Worm (Caenorhabditis elegans): Measurements from ENCODE around the gene fbxb-72.

Gene fbxb-72

ce11 chrV:725807-726572 lies 2.2 kb upstream of the fbxb-72 start:
- peak; percentile 1 for TF ChIP-seq aly-2 (tag; optimal IDR thresholded peaks at IDR 0.05)
- TF ChIP-seq ceh-88 (GFP tag; IDR thresholded peaks at IDR 0.05) = no peak
- no peak for TF ChIP-seq nhr-90 (tag; optimal IDR thresholded peaks at IDR 0.05; ENCODE audit: poor library complexity)
- TF ChIP-seq elt-3 (tag; optimal IDR thresholded peaks at IDR 0.05) = peak in 1 of 6 experiments; percentile 38
- no peak for TF ChIP-seq mab-9 (GFP tag; IDR thresholded peaks at IDR 0.05)
- no peak for TF ChIP-seq sup-37 (GFP tag; optimal IDR thresholded peaks at IDR 0.05)
- TF ChIP-seq jun-1 (tag; optimal IDR thresholded peaks at IDR 0.05) = no peak
- no peak for TF ChIP-seq ztf-11 (tag; optimal IDR thresholded peaks at IDR 0.05)
- no peak for TF ChIP-seq alr-1 (tag; optimal IDR thresholded peaks at IDR 0.05; ENCODE audit: borderline replicate concordance)
- TF ChIP-seq nhr-11 (tag; optimal IDR thresholded peaks at IDR 0.05) = no peak
- TF ChIP-seq unc-98 (GFP tag; IDR thresholded peaks at IDR 0.05) = no peak
- peak in 1 of 2 experiments; percentile 58 for TF ChIP-seq lin-35 (GFP tag; optimal IDR thresholded peaks at IDR 0.05)
- no peak for TF ChIP-seq tbx-2 (tag; optimal IDR thresholded peaks at IDR 0.05)
- TF ChIP-seq ceh-90 (tag; optimal IDR thresholded peaks at IDR 0.05) = no peak
- peak; percentile 7 for TF ChIP-seq lir-3 (tag; optimal IDR thresholded peaks at IDR 0.05; ENCODE audit: poor library complexity)
- no peak for TF ChIP-seq fkh-4 (tag; optimal IDR thresholded peaks at IDR 0.05; ENCODE audit: borderline replicate concordance)
- no peak for TF ChIP-seq nhr-12 (tag; optimal IDR thresholded peaks at IDR 0.05)
- no peak for TF ChIP-seq ceh-8 (GFP tag; optimal IDR thresholded peaks at IDR 0.05)
- no peak for TF ChIP-seq unc-130 (tag; optimal IDR thresholded peaks at IDR 0.05)
- no peak for TF ChIP-seq grh-1 (GFP tag; IDR thresholded peaks at IDR 0.05)
- TF ChIP-seq ama-1 (optimal IDR thresholded peaks at IDR 0.05) = peak; percentile 66
- TF ChIP-seq efl-1 (optimal IDR thresholded peaks at IDR 0.05) = no peak
- TF ChIP-seq efl-1 (GFP tag; optimal IDR thresholded peaks at IDR 0.05 in 1 of 2) = peak in 1 of 2 experiments; percentile 82
- TF ChIP-seq fkh-10 (GFP tag; optimal IDR thresholded peaks at IDR 0.05) = no peak
- no peak for TF ChIP-seq vab-15 (tag; optimal IDR thresholded peaks at IDR 0.05)
- no peak for TF ChIP-seq unc-30 (tag; optimal IDR thresholded peaks at IDR 0.05)

- TF ChIP-seq efl-1 (optimal IDR thresholded peaks at IDR 0.05) (no peak), efl-1 (GFP tag; optimal IDR thresholded peaks at IDR 0.05 in 1 of 2) (peak in 1 of 2 experiments; percentile 84), ceh-90 (tag; optimal IDR thresholded peaks at IDR 0.05) (no peak), nhr-85 (tag) (peak; percentile 49), C16A3.4 (tag; optimal IDR thresholded peaks at IDR 0.05) (peak; percentile 32), hlh-17 (GFP tag; optimal IDR thresholded peaks at IDR 0.05; ENCODE audit: borderline replicate concordance) (no peak), pag-3 (tag; optimal IDR thresholded peaks at IDR 0.05; ENCODE audit: borderline replicate concordance, insufficient read depth) (no peak), sox-4 (tag; optimal IDR thresholded peaks at IDR 0.05) (no peak), mdl-1 (tag; optimal IDR thresholded peaks at IDR 0.05) (no peak), nhr-237 (tag; optimal IDR thresholded peaks at IDR 0.05) (no peak), C04F5.9 (tag; optimal IDR thresholded peaks at IDR 0.05) (peak; percentile 31), ceh-63 (GFP tag; optimal IDR thresholded peaks at IDR 0.05) (no peak), ama-1 (optimal IDR thresholded peaks at IDR 0.05) (peak; percentile 92), aly-2 (tag; optimal IDR thresholded peaks at IDR 0.05) (peak; percentile 34), snu-23 (GFP tag; optimal IDR thresholded peaks at IDR 0.05) (peak; percentile 27), sup-37 (GFP tag; optimal IDR thresholded peaks at IDR 0.05) (peak; percentile 5), nhr-20 (tag; optimal IDR thresholded peaks at IDR 0.05) (no peak), ets-5 (GFP tag; IDR thresholded peaks at IDR 0.05) (no peak)
Observed at ce11 chrV:724946-725806, 1.4 kb upstream of the fbxb-72 start.

Data from whole organism, L1 larva.